Worm (Caenorhabditis elegans): ENCODE results near the gene nep-1.

The nep-1 gene

ce11 chrII:11634057-11634676 lies 22.8 kb downstream of the nep-1 start:
- no peak for TF ChIP-seq K02D7.2 (tag; optimal IDR thresholded peaks at IDR 0.05)
- TF ChIP-seq ref-2 (tag; optimal IDR thresholded peaks at IDR 0.05): peak; percentile 93
- TF ChIP-seq elt-2 (tag; optimal IDR thresholded peaks at IDR 0.05): peak; percentile 54
- TF ChIP-seq ceh-48 (tag; optimal IDR thresholded peaks at IDR 0.05): no peak
- TF ChIP-seq fax-1 (tag; optimal IDR thresholded peaks at IDR 0.05): no peak
- TF ChIP-seq rnt-1 (tag; optimal IDR thresholded peaks at IDR 0.05): peak; percentile 86
- TF ChIP-seq F13H6.1 (tag; optimal IDR thresholded peaks at IDR 0.05): peak; percentile 67
- no peak for TF ChIP-seq pax-1 (tag; optimal IDR thresholded peaks at IDR 0.05)
- peak; percentile 48 for TF ChIP-seq hlh-8 (tag; optimal IDR thresholded peaks at IDR 0.05)
- peak; percentile 2 for TF ChIP-seq fkh-6 (tag; optimal IDR thresholded peaks at IDR 0.05)
- no peak for TF ChIP-seq nhr-11 (tag; optimal IDR thresholded peaks at IDR 0.05)
- TF ChIP-seq ceh-31 (tag; optimal IDR thresholded peaks at IDR 0.05): peak; percentile 93
- no peak for TF ChIP-seq dmd-4 (tag; optimal IDR thresholded peaks at IDR 0.05; ENCODE audit: borderline replicate concordance)
- TF ChIP-seq ahr-1 (tag; optimal IDR thresholded peaks at IDR 0.05): no peak
- TF ChIP-seq odd-2 (tag; optimal IDR thresholded peaks at IDR 0.05): no peak
- peak; percentile 95 for TF ChIP-seq hlh-30 (tag; optimal IDR thresholded peaks at IDR 0.05; ENCODE audit: insufficient read depth)
- no peak for TF ChIP-seq ceh-24 (tag; optimal IDR thresholded peaks at IDR 0.05)
- TF ChIP-seq C38D4.7 (GFP tag; optimal IDR thresholded peaks at IDR 0.05): peak; percentile 16
- peak; percentile 90 for TF ChIP-seq ceh-34 (tag; optimal IDR thresholded peaks at IDR 0.05)
- TF ChIP-seq unc-42 (tag; optimal IDR thresholded peaks at IDR 0.05): peak; percentile 34
- TF ChIP-seq C08G9.2 (tag; optimal IDR thresholded peaks at IDR 0.05): peak; percentile 40
- no peak for TF ChIP-seq npax-4 (tag; optimal IDR thresholded peaks at IDR 0.05)
- peak; percentile 24 for TF ChIP-seq tbx-7 (tag; optimal IDR thresholded peaks at IDR 0.05)
- peak; percentile 89 for TF ChIP-seq ceh-18 (tag; optimal IDR thresholded peaks at IDR 0.05)
- peak; percentile 19 for TF ChIP-seq pat-9 (tag; optimal IDR thresholded peaks at IDR 0.05)
- peak; percentile 100 for TF ChIP-seq madf-2 (tag; optimal IDR thresholded peaks at IDR 0.05)
- no peak for TF ChIP-seq mec-3 (tag; optimal IDR thresholded peaks at IDR 0.05; ENCODE audit: borderline replicate concordance)
- peak; percentile 65 for TF ChIP-seq ztf-16 (tag; optimal IDR thresholded peaks at IDR 0.05)
- peak; percentile 24 for TF ChIP-seq ceh-2 (tag; optimal IDR thresholded peaks at IDR 0.05)
- TF ChIP-seq unc-86 (tag; optimal IDR thresholded peaks at IDR 0.05): no peak
- peak; percentile 64 for TF ChIP-seq ceh-19 (GFP tag; optimal IDR thresholded peaks at IDR 0.05)
- peak; percentile 47 for TF ChIP-seq ceh-14 (tag; optimal IDR thresholded peaks at IDR 0.05)
- TF ChIP-seq hlh-13 (GFP tag; optimal IDR thresholded peaks at IDR 0.05): no peak
- no peak for TF ChIP-seq ceh-9 (tag; optimal IDR thresholded peaks at IDR 0.05)
- TF ChIP-seq gmeb-2 (tag; optimal IDR thresholded peaks at IDR 0.05): no peak
- peak; percentile 3 for TF ChIP-seq ets-4 (tag; optimal IDR thresholded peaks at IDR 0.05)
- no peak for TF ChIP-seq zip-5 (tag; optimal IDR thresholded peaks at IDR 0.05)
- TF ChIP-seq ama-1 (optimal IDR thresholded peaks at IDR 0.05): no peak
- TF ChIP-seq pag-3 (tag; optimal IDR thresholded peaks at IDR 0.05; ENCODE audit: borderline replicate concordance): no peak
- TF ChIP-seq ceh-22 (tag; optimal IDR thresholded peaks at IDR 0.05): peak; percentile 91
- peak; percentile 6 for TF ChIP-seq eyg-1 (tag; optimal IDR thresholded peaks at IDR 0.05)
- no peak for TF ChIP-seq fkh-10 (GFP tag; optimal IDR thresholded peaks at IDR 0.05)
- TF ChIP-seq pros-1 (tag; optimal IDR thresholded peaks at IDR 0.05): peak; percentile 80
- peak; percentile 66 for TF ChIP-seq dve-1 (tag; optimal IDR thresholded peaks at IDR 0.05)
- peak; percentile 91 for TF ChIP-seq nfya-1 (tag; optimal IDR thresholded peaks at IDR 0.05)
- no peak for TF ChIP-seq ceh-30 (tag; optimal IDR thresholded peaks at IDR 0.05)
- TF ChIP-seq hlh-6 (tag; optimal IDR thresholded peaks at IDR 0.05): peak; percentile 46
- no peak for TF ChIP-seq elt-4 (tag; optimal IDR thresholded peaks at IDR 0.05)
- TF ChIP-seq unc-3 (GFP tag; conservative IDR thresholded peaks at IDR 0.05): no peak
- no peak for TF ChIP-seq unc-3 (tag; optimal IDR thresholded peaks at IDR 0.05)
- TF ChIP-seq lin-11 (tag; optimal IDR thresholded peaks at IDR 0.05): no peak
- TF ChIP-seq pqm-1 (tag; optimal IDR thresholded peaks at IDR 0.05): no peak
- TF ChIP-seq sox-4 (tag; optimal IDR thresholded peaks at IDR 0.05): no peak
- TF ChIP-seq nhr-232 (tag; optimal IDR thresholded peaks at IDR 0.05): no peak
